Fruit fly (Drosophila melanogaster) whole organism, embryonic: ENCODE data around the gene Jhbp5.

Experiments
- Aef1 ChIP-seq: fragments of 200-800 bp; sonication (Bioruptor generic); IDR thresholded peaks from 3 replicates; pipeline ENCODE4 v1.3.6; 2022; ENCODE audit warnings: missing biosample characterization, missing genetic modification characterization
- B-H1 ChIP-seq: fragments of 200-800 bp; sonication (Bioruptor generic); IDR thresholded peaks from 3 replicates; pipeline ENCODE4 v1.3.6; 2022; ENCODE audit warnings: missing biosample characterization, missing genetic modification characterization
- CG10209 ChIP-seq: fragments of 200-800 bp; sonication (Bioruptor generic); optimal IDR thresholded peaks from 3 replicates; lab custom pipeline; 2017; ENCODE audit warnings: missing biosample characterization, mild to moderate bottlenecking, missing genetic modification characterization, missing genetic modification reagents
- CG10431 ChIP-seq: fragments of 200-800 bp; sonication (Bioruptor generic); optimal IDR thresholded peaks from 3 replicates; lab custom pipeline; 2018; ENCODE audit warnings: missing biosample characterization, mild to moderate bottlenecking, missing genetic modification characterization
- CG11247 ChIP-seq: fragments of 200-800 bp; sonication (Bioruptor generic); IDR thresholded peaks from 2 replicates; pipeline ENCODE4 v1.3.6; 2022; ENCODE audit warnings: missing biosample characterization, missing genetic modification characterization
- CG13296 ChIP-seq: fragments of 200-800 bp; sonication (Bioruptor generic); optimal IDR thresholded peaks from 3 replicates; lab custom pipeline; 2018; ENCODE audit warnings: missing biosample characterization, mild to moderate bottlenecking, missing genetic modification characterization
- CG16813 ChIP-seq: fragments of 200-800 bp; sonication (Bioruptor generic); IDR thresholded peaks from 3 replicates; pipeline ENCODE4 v1.3.6; 2022; ENCODE audit warnings: missing biosample characterization, missing genetic modification characterization; ENCODE audit not compliant: partially characterized antibody
- CG17912 ChIP-seq: fragments of 200-800 bp; sonication (Bioruptor generic); optimal IDR thresholded peaks from 2 replicates; lab custom pipeline; 2018; ENCODE audit warnings: missing biosample characterization, mild to moderate bottlenecking, missing genetic modification characterization
- CG18262 ChIP-seq: fragments of 200-800 bp; optimal IDR thresholded peaks from 3 replicates; lab custom pipeline; 2019; ENCODE audit warnings: missing biosample characterization, mild to moderate bottlenecking, missing genetic modification characterization, moderate library complexity
- CG2199 ChIP-seq: fragments of 200-800 bp; sonication (Bioruptor generic); IDR thresholded peaks from 3 replicates; pipeline ENCODE4 v1.3.6; 2022; ENCODE audit warnings: missing biosample characterization, missing genetic modification characterization
- CG2678 ChIP-seq: fragments of 200-800 bp; sonication (Bioruptor generic); optimal IDR thresholded peaks from 3 replicates; lab custom pipeline; 2019; ENCODE audit warnings: missing biosample characterization, mild to moderate bottlenecking, missing genetic modification characterization, moderate library complexity
- CG32532 ChIP-seq: fragments of 200-800 bp; sonication (Bioruptor generic); IDR thresholded peaks from 2 replicates; pipeline ENCODE4 v1.3.6; 2022; ENCODE audit warnings: missing biosample characterization, missing genetic modification characterization
- CG33213 ChIP-seq: fragments of 200-800 bp; sonication (Bioruptor generic); optimal IDR thresholded peaks from 3 replicates; lab custom pipeline; 2016; ENCODE audit warnings: missing biosample characterization, missing genetic modification characterization
- CG33557 ChIP-seq: fragments of 200-800 bp; sonication (Bioruptor generic); optimal IDR thresholded peaks from 2 replicates; lab custom pipeline; 2019; ENCODE audit warnings: missing biosample characterization, mild to moderate bottlenecking, missing genetic modification characterization, moderate library complexity
- CG3838 ChIP-seq: fragments of 200-800 bp; sonication (Bioruptor generic); optimal IDR thresholded peaks from 3 replicates; lab custom pipeline; 2016; ENCODE audit warnings: missing biosample characterization, missing genetic modification characterization
- CG4360 ChIP-seq: fragments of 200-800 bp; sonication (Bioruptor generic); IDR thresholded peaks from 2 replicates; pipeline ENCODE4 v1.3.6; 2022; ENCODE audit warnings: missing biosample characterization, missing genetic modification characterization
- CG6854 ChIP-seq: fragments of 200-800 bp; sonication (Bioruptor generic); optimal IDR thresholded peaks from 3 replicates; lab custom pipeline; 2017; ENCODE audit warnings: missing biosample characterization, mild to moderate bottlenecking, missing genetic modification characterization
- CG8290 ChIP-seq, 3 experiments: fragments of 200-800 bp; sonication (Bioruptor generic); optimal IDR thresholded peaks; 2 replicates each; lab custom pipeline; 2016 to 2019; ENCODE audit warnings: missing biosample characterization in 3 of 3, missing genetic modification characterization in 3 of 3, mild to moderate bottlenecking in 2 of 3, moderate library complexity in 1 of 3
- D19B ChIP-seq: fragments of 200-800 bp; sonication (Bioruptor generic); optimal IDR thresholded peaks from 2 replicates; lab custom pipeline; 2017; ENCODE audit warnings: missing biosample characterization, mild to moderate bottlenecking, missing genetic modification characterization
- Dip2 ChIP-seq: fragments of 200-800 bp; sonication (Bioruptor generic); IDR thresholded peaks from 2 replicates; pipeline ENCODE4 v1.3.6; 2022; ENCODE audit warnings: missing biosample characterization, missing genetic modification characterization
- Drgx ChIP-seq: fragments of 200-800 bp; sonication (Bioruptor generic); IDR thresholded peaks from 2 replicates; pipeline ENCODE4 v1.3.6; 2022; ENCODE audit warnings: missing biosample characterization, missing genetic modification characterization
- GATAe ChIP-seq: fragments of 200-800 bp; sonication (Bioruptor generic); conservative IDR thresholded peaks from 2 replicates; pipeline ENCODE4 v1.3.6; 2022; ENCODE audit warnings: missing biosample characterization, missing genetic modification characterization
- Hey ChIP-seq: fragments of 200-800 bp; sonication (Bioruptor generic); optimal IDR thresholded peaks from 3 replicates; lab custom pipeline; 2018; ENCODE audit warnings: missing biosample characterization, mild to moderate bottlenecking, missing genetic modification characterization
- Jarid2 ChIP-seq: fragments of 200-800 bp; sonication (Bioruptor generic); optimal IDR thresholded peaks from 3 replicates; lab custom pipeline; 2017; ENCODE audit warnings: mild to moderate bottlenecking, missing biosample characterization, missing genetic modification reagents, missing genetic modification characterization
- MTF-1 ChIP-seq: fragments of 200-800 bp; sonication (Bioruptor generic); optimal IDR thresholded peaks from 2 replicates; lab custom pipeline; 2018; ENCODE audit warnings: missing biosample characterization, mild to moderate bottlenecking, missing genetic modification characterization, borderline replicate concordance
- Med ChIP-seq: fragments of 200-800 bp; sonication (Bioruptor generic); peaks from one replicate; lab custom pipeline; 2016; ENCODE audit warnings: missing biosample characterization, missing genetic modification characterization, mild to moderate bottlenecking, inconsistent platforms, moderate library complexity
- NK7.1 ChIP-seq: fragments of 200-800 bp; sonication (Bioruptor generic); optimal IDR thresholded peaks from 3 replicates; lab custom pipeline; 2016; ENCODE audit warnings: missing biosample characterization, missing genetic modification characterization
- Rfx ChIP-seq: fragments of 200-800 bp; sonication (Bioruptor generic); IDR thresholded peaks from 2 replicates; pipeline ENCODE4 v1.3.6; 2022; ENCODE audit warnings: missing biosample characterization, missing genetic modification characterization
- Sox102F ChIP-seq: fragments of 200-800 bp; sonication (Bioruptor generic); optimal IDR thresholded peaks from 2 replicates; lab custom pipeline; 2018; ENCODE audit warnings: missing biosample characterization, mild to moderate bottlenecking, missing genetic modification characterization, moderate library complexity
- Vsx1 ChIP-seq: fragments of 200-800 bp; sonication (Bioruptor generic); optimal IDR thresholded peaks from 2 replicates; lab custom pipeline; 2017; ENCODE audit warnings: missing biosample characterization, mild to moderate bottlenecking, missing genetic modification characterization, missing genetic modification reagents
- ac ChIP-seq: fragments of 200-800 bp; sonication (Bioruptor generic); optimal IDR thresholded peaks from 3 replicates; lab custom pipeline; 2017; ENCODE audit warnings: missing biosample characterization, mild to moderate bottlenecking, missing genetic modification characterization
- ap ChIP-seq: fragments of 200-800 bp; sonication (Bioruptor generic); IDR thresholded peaks from 2 replicates; pipeline ENCODE4 v1.3.6; 2022; ENCODE audit warnings: missing biosample characterization, missing genetic modification characterization
- ara ChIP-seq: fragments of 200-800 bp; sonication (Bioruptor generic); IDR thresholded peaks from 2 replicates; pipeline ENCODE4 v1.3.6; 2022; ENCODE audit warnings: missing biosample characterization, missing genetic modification characterization
- caup ChIP-seq: fragments of 200-800 bp; sonication (Bioruptor generic); optimal IDR thresholded peaks from 3 replicates; lab custom pipeline; 2017; ENCODE audit warnings: missing biosample characterization, mild to moderate bottlenecking, missing genetic modification characterization, moderate library complexity; ENCODE audit not compliant: severe bottlenecking
- chif ChIP-seq, 2 experiments: fragments of 200-800 bp; sonication (Bioruptor generic); optimal IDR thresholded peaks; 3 replicates each; lab custom pipeline; 2016; ENCODE audit warnings: missing biosample characterization in 2 of 2, missing genetic modification characterization in 2 of 2
- exex ChIP-seq: fragments of 200-800 bp; sonication (Bioruptor generic); optimal IDR thresholded peaks from 4 replicates; lab custom pipeline; 2018; ENCODE audit warnings: missing biosample characterization, mild to moderate bottlenecking, missing genetic modification characterization, moderate library complexity
- fu2 ChIP-seq: fragments of 200-800 bp; sonication (Bioruptor generic); optimal IDR thresholded peaks from 2 replicates; lab custom pipeline; 2016; ENCODE audit warnings: missing biosample characterization, missing genetic modification characterization
- gem ChIP-seq: fragments of 200-800 bp; sonication (Bioruptor generic); optimal IDR thresholded peaks from 2 replicates; lab custom pipeline; 2019; ENCODE audit warnings: missing biosample characterization, mild to moderate bottlenecking, missing genetic modification characterization, moderate library complexity
- gt ChIP-seq: fragments of 200-800 bp; sonication (Bioruptor generic); IDR thresholded peaks from 2 replicates; pipeline ENCODE4 v1.3.6; 2022; ENCODE audit warnings: missing biosample characterization, missing genetic modification characterization
- hbn ChIP-seq: fragments of 200-800 bp; sonication (Bioruptor generic); IDR thresholded peaks from 2 replicates; pipeline ENCODE4 v1.3.6; 2022; ENCODE audit warnings: missing biosample characterization, missing genetic modification characterization; ENCODE audit not compliant: partially characterized antibody
- lov ChIP-seq, 2 experiments: fragments of 200-800 bp in 1 of 2; fragments of >200 bp in 1 of 2; sonication (Bioruptor generic) in 1 of 2; IDR thresholded peaks in 1 of 2; optimal IDR thresholded peaks in 1 of 2; 2 replicates in 1 of 2; 3 replicates in 1 of 2; pipeline versions ENCODE4 v1.3.6 to Lab custom; 2017 to 2022; ENCODE audit warnings: missing biosample characterization in 1 of 2, missing genetic modification characterization in 1 of 2
- odd ChIP-seq: fragments of 200-800 bp; sonication (Bioruptor generic); optimal IDR thresholded peaks from 2 replicates; lab custom pipeline; 2017; ENCODE audit warnings: missing biosample characterization, mild to moderate bottlenecking, missing genetic modification characterization
- pros ChIP-seq: fragments of 200-800 bp; sonication (Bioruptor generic); optimal IDR thresholded peaks from 3 replicates; lab custom pipeline; 2019; ENCODE audit warnings: missing biosample characterization, mild to moderate bottlenecking, missing genetic modification characterization, moderate library complexity
- run ChIP-seq: fragments of 200-800 bp; sonication (Bioruptor generic); optimal IDR thresholded peaks from 3 replicates; lab custom pipeline; 2018; ENCODE audit warnings: missing biosample characterization, mild to moderate bottlenecking, missing genetic modification characterization
- sd ChIP-seq: fragments of 200-800 bp; sonication (Bioruptor generic); optimal IDR thresholded peaks from 3 replicates; lab custom pipeline; 2018; ENCODE audit warnings: missing biosample characterization, mild to moderate bottlenecking, missing genetic modification characterization, moderate library complexity
- so ChIP-seq: fragments of 200-800 bp; sonication (Bioruptor generic); IDR thresholded peaks from 3 replicates; pipeline ENCODE4 v1.3.6; 2022; ENCODE audit warnings: missing biosample characterization, missing genetic modification characterization
- stwl ChIP-seq: fragments of 200-800 bp; sonication (Bioruptor generic); optimal IDR thresholded peaks from 3 replicates; lab custom pipeline; 2018; ENCODE audit warnings: missing biosample characterization, mild to moderate bottlenecking, missing genetic modification characterization, moderate library complexity
- wor ChIP-seq: fragments of 200-800 bp; sonication (Bioruptor generic); IDR thresholded peaks from 2 replicates; pipeline ENCODE4 v1.3.6; 2022; ENCODE audit warnings: missing biosample characterization, missing genetic modification characterization

The Jhbp5 gene

dm6 chr3R:16004691-16005474 lies 41.0 kb downstream of the Jhbp5 start (continued):
- peak; percentile 39; the same call in 1 of the 2 replicates for TF ChIP-seq Rfx
- TF ChIP-seq Jarid2 (GFP tag; lab: Kevin White, UChicago): no peak
- TF ChIP-seq CG18262 (tag; lab: Kevin White, UChicago): no peak
- TF ChIP-seq CG8290 (GFP tag; optimal IDR thresholded peaks at IDR 0.05; lab: Kevin White, UChicago): no peak
- TF ChIP-seq CG8290 (tag; optimal IDR thresholded peaks at IDR 0.05; lab: Kevin White, UChicago): peak in 1 of 2 experiments; percentile 33
- TF ChIP-seq odd (GFP tag; lab: Kevin White, UChicago): no peak
- TF ChIP-seq MTF-1 (GFP tag; lab: Kevin White, UChicago): peak; percentile 12
- no peak for TF ChIP-seq lov (optimal IDR thresholded peaks at IDR 0.05; lab: Kevin White, UChicago)
- no peak for TF ChIP-seq lov (GFP tag; IDR thresholded peaks at IDR 0.05; lab: Robert Waterston, UW)
- TF ChIP-seq CG33557 (GFP tag; lab: Kevin White, UChicago): no peak
- no peak for TF ChIP-seq ac (GFP tag; lab: Kevin White, UChicago)
- no peak for TF ChIP-seq run (tag; lab: Kevin White, UChicago)
- peak; percentile 98 for TF ChIP-seq GATAe (GFP tag; lab: Robert Waterston, UW)
- peak; percentile 34 for TF ChIP-seq CG10209
- TF ChIP-seq CG4360: peak; percentile 51; the same call in 1 of the 2 replicates
- TF ChIP-seq Sox102F (GFP tag; lab: Kevin White, UChicago): no peak
- peak; percentile 80 for TF ChIP-seq Hey
- TF ChIP-seq gem (tag; lab: Kevin White, UChicago): peak; percentile 2
- TF ChIP-seq Vsx1: peak; percentile 30
- peak; percentile 43; the same call in 2 of the 3 replicates for TF ChIP-seq Aef1
- no peak for TF ChIP-seq CG16813
- TF ChIP-seq B-H1 (GFP tag; lab: Robert Waterston, UW): no peak
- TF ChIP-seq Dip2: no peak
- no peak for TF ChIP-seq ara (GFP tag; lab: Robert Waterston, UW)
- TF ChIP-seq pros (GFP tag; lab: Kevin White, UChicago): peak; percentile 15
- peak; percentile 50; the same call in 1 of the 2 replicates for TF ChIP-seq CG32532 (GFP tag; lab: Robert Waterston, UW)
- TF ChIP-seq CG3838 (GFP tag; lab: Kevin White, UChicago): peak; percentile 41
- peak; percentile 87 for TF ChIP-seq exex (tag; lab: Kevin White, UChicago)
- TF ChIP-seq stwl (tag; lab: Kevin White, UChicago): no peak
- TF ChIP-seq wor (GFP tag; lab: Robert Waterston, UW): no peak
- TF ChIP-seq fu2: no peak
- TF ChIP-seq chif (GFP tag; optimal IDR thresholded peaks at IDR 0.05; lab: Kevin White, UChicago): no peak
- 0 out of 3 replicates have a peak, but pooled peaks have one; percentile 24 for TF ChIP-seq CG2199 (GFP tag; lab: Robert Waterston, UW)
- TF ChIP-seq CG10431 (GFP tag; lab: Kevin White, UChicago): no peak
- no peak for TF ChIP-seq so (GFP tag; lab: Robert Waterston, UW)
- peak; percentile 62 for TF ChIP-seq CG2678
- TF ChIP-seq hbn (GFP tag; lab: Robert Waterston, UW): no peak
- no peak for TF ChIP-seq CG11247 (GFP tag; lab: Robert Waterston, UW)
- TF ChIP-seq Drgx (GFP tag; lab: Robert Waterston, UW): no peak
- TF ChIP-seq CG17912 (GFP tag; lab: Kevin White, UChicago): peak; percentile 57
- TF ChIP-seq CG6854: peak; percentile 48
- TF ChIP-seq CG33213 (GFP tag; lab: Kevin White, UChicago): no peak
- TF ChIP-seq Med (GFP tag; lab: Kevin White, UChicago): peak; percentile 85
- TF ChIP-seq D19B (GFP tag; lab: Kevin White, UChicago): no peak
- TF ChIP-seq sd (tag; lab: Kevin White, UChicago): peak; percentile 88
- TF ChIP-seq ap (GFP tag; lab: Robert Waterston, UW): no peak
- no peak for TF ChIP-seq gt (GFP tag; lab: Robert Waterston, UW)
- no peak for TF ChIP-seq NK7.1
- TF ChIP-seq caup (GFP tag; lab: Kevin White, UChicago): peak; percentile 66
- peak; percentile 67 for TF ChIP-seq CG13296 (GFP tag; lab: Kevin White, UChicago)
